Fruit fly (Drosophila melanogaster): ENCODE data around the gene kri.

dm6 chr3L:5834245-5834644 lies 23.5 kb downstream of the kri start:
- TF ChIP-seq CG8478 (optimal IDR thresholded peaks at IDR 0.05) (no peak), EcR (GFP tag; optimal IDR thresholded peaks at IDR 0.05) (no peak), Dll (optimal IDR thresholded peaks at IDR 0.05) (no peak), psq (optimal IDR thresholded peaks at IDR 0.05) (no peak), usp (GFP tag; optimal IDR thresholded peaks at IDR 0.05) (no peak)

Measured in whole organism.